Fruit fly (Drosophila melanogaster): ENCODE measurements around the gene Gfat1.

dm6 chr3R:4128337-4128736 lies 2.1 kb downstream of the Gfat1 start:
- no peak for TF ChIP-seq HLH54F (GFP tag; optimal IDR thresholded peaks at IDR 0.05)
- no peak for TF ChIP-seq Elba2 (GFP tag; optimal IDR thresholded peaks at IDR 0.05)
- TF ChIP-seq ap (GFP tag; IDR thresholded peaks at IDR 0.05): no peak
- TF ChIP-seq Hr78 (GFP tag; optimal IDR thresholded peaks at IDR 0.05): no peak
